Worm (Caenorhabditis elegans) whole organism, young adult: Measurements from ENCODE around the gene F15B9.8.

Experiments used
- B0019.2 ChIP-seq: fragments of 200-800 bp; sonication (Bioruptor generic); conservative IDR thresholded peaks from 2 replicates; pipeline ENCODE4 v1.3.6; 2022; ENCODE audit warnings: missing genetic modification reagents, missing genetic modification characterization, missing compliant biosample characterization
- B0336.3 ChIP-seq: fragments of 200-800 bp; sonication (Bioruptor generic); IDR thresholded peaks from 2 replicates; pipeline ENCODE4 v1.3.6; 2022; ENCODE audit warnings: missing genetic modification characterization, missing compliant biosample characterization
- F10E7.11 ChIP-seq: sonication (generic microtip); optimal IDR thresholded peaks from 2 replicates; lab custom pipeline; 2017; ENCODE audit warnings: mild to moderate bottlenecking, missing genetic modification characterization, moderate library complexity, missing compliant biosample characterization
- F23B12.7 ChIP-seq: sonication (generic microtip); optimal IDR thresholded peaks from 2 replicates; lab custom pipeline; 2017; ENCODE audit warnings: missing genetic modification characterization, mild to moderate bottlenecking, missing compliant biosample characterization, antibody characterized with exemption, moderate library complexity; ENCODE audit not compliant: insufficient read depth
- F37B4.10 ChIP-seq: fragments of 200-800 bp; sonication (Bioruptor generic); IDR thresholded peaks from 2 replicates; pipeline ENCODE4 v1.3.6; 2022; ENCODE audit warnings: missing genetic modification characterization, missing compliant biosample characterization
- F52B5.7 ChIP-seq: sonication (generic microtip); optimal IDR thresholded peaks from 2 replicates; lab custom pipeline; 2016; ENCODE audit warnings: mild to moderate bottlenecking, missing genetic modification characterization, missing compliant biosample characterization
- K12H6.12 ChIP-seq: fragments of 200-800 bp; sonication (Bioruptor generic); optimal IDR thresholded peaks from 2 replicates; lab custom pipeline; 2018; ENCODE audit warnings: mild to moderate bottlenecking, missing genetic modification characterization, missing compliant biosample characterization
- Y53G8AR.9 ChIP-seq: fragments of 200-800 bp; sonication (Bioruptor generic); conservative IDR thresholded peaks from 2 replicates; pipeline ENCODE4 v1.3.6; 2022; ENCODE audit warnings: missing genetic modification reagents, missing genetic modification characterization, missing compliant biosample characterization
- Y79H2A.3 ChIP-seq: fragments of 200-800 bp; sonication (Bioruptor generic); conservative IDR thresholded peaks from 2 replicates; pipeline ENCODE4 v1.3.6; 2022; ENCODE audit warnings: missing genetic modification reagents, missing genetic modification characterization, missing compliant biosample characterization
- athp-1 ChIP-seq: sonication (generic microtip); optimal IDR thresholded peaks from 2 replicates; lab custom pipeline; 2017; ENCODE audit warnings: mild to moderate bottlenecking, missing genetic modification characterization, missing compliant biosample characterization
- attf-5 ChIP-seq: fragments of 200-800 bp; sonication (Bioruptor generic); optimal IDR thresholded peaks from 2 replicates; lab custom pipeline; 2018; ENCODE audit warnings: mild to moderate bottlenecking, missing genetic modification characterization, missing compliant biosample characterization
- bed-1 ChIP-seq: fragments of 200-800 bp; sonication (Bioruptor generic); IDR thresholded peaks from 2 replicates; pipeline ENCODE4 v1.3.6; 2022; ENCODE audit warnings: missing genetic modification reagents, missing genetic modification characterization, missing compliant biosample characterization
- bed-2 ChIP-seq: fragments of 200-800 bp; sonication (Bioruptor generic); IDR thresholded peaks from 2 replicates; pipeline ENCODE4 v1.3.6; 2022; ENCODE audit warnings: missing genetic modification reagents, missing genetic modification characterization, missing compliant biosample characterization
- ccch-3 ChIP-seq: fragments of 200-800 bp; sonication (Bioruptor generic); optimal IDR thresholded peaks from 2 replicates; lab custom pipeline; 2018; ENCODE audit warnings: mild to moderate bottlenecking, missing genetic modification characterization, missing compliant biosample characterization
- cebp-1 ChIP-seq, 2 experiments: fragments of 200-800 bp in 1 of 2; sonication (Bioruptor generic) in 1 of 2; sonication (generic microtip) in 1 of 2; IDR thresholded peaks in 1 of 2; optimal IDR thresholded peaks in 1 of 2; 2 replicates each; pipeline versions ENCODE4 v1.3.6 to Lab custom; 2017 to 2022; ENCODE audit warnings: missing compliant biosample characterization in 2 of 2, missing genetic modification characterization in 2 of 2, mild to moderate bottlenecking in 1 of 2, missing genetic modification reagents in 1 of 2, moderate library complexity in 1 of 2
- cebp-2 ChIP-seq: fragments of 200-800 bp; sonication (Bioruptor generic); IDR thresholded peaks from 2 replicates; pipeline ENCODE4 v1.3.6; 2022; ENCODE audit warnings: missing genetic modification characterization, missing compliant biosample characterization
- ceh-58 ChIP-seq: fragments of 200-800 bp; sonication (Bioruptor generic); IDR thresholded peaks from 2 replicates; pipeline ENCODE4 v1.3.6; 2022; ENCODE audit warnings: missing genetic modification characterization, missing compliant biosample characterization
- dox-1 ChIP-seq: fragments of 200-800 bp; sonication (Bioruptor generic); IDR thresholded peaks from 2 replicates; pipeline ENCODE4 v1.3.6; 2022; ENCODE audit warnings: missing genetic modification reagents, missing genetic modification characterization, missing compliant biosample characterization
- dpl-1 ChIP-seq: fragments of 150-350 bp; optimal IDR thresholded peaks from 2 replicates; lab custom pipeline; 2014; ENCODE audit warnings: missing biosample characterization, missing genetic modification reagents, missing genetic modification characterization
- egl-44 ChIP-seq: fragments of 200-800 bp; sonication (Bioruptor generic); IDR thresholded peaks from 2 replicates; pipeline ENCODE4 v1.3.6; 2022; ENCODE audit warnings: missing genetic modification reagents, missing genetic modification characterization, missing compliant biosample characterization
- ets-4 ChIP-seq: fragments of 200-800 bp; sonication (Bioruptor generic); optimal IDR thresholded peaks from 2 replicates; lab custom pipeline; 2018; ENCODE audit warnings: mild to moderate bottlenecking, missing genetic modification characterization, missing compliant biosample characterization
- fkh-3 ChIP-seq: sonication (generic microtip); optimal IDR thresholded peaks from 2 replicates; lab custom pipeline; 2016; ENCODE audit warnings: mild to moderate bottlenecking, missing genetic modification characterization, missing compliant biosample characterization
- gei-17 ChIP-seq: fragments of 200-800 bp; sonication (Bioruptor generic); optimal IDR thresholded peaks from 2 replicates; lab custom pipeline; 2018; ENCODE audit warnings: mild to moderate bottlenecking, missing genetic modification characterization, missing compliant biosample characterization
- hmg-20 ChIP-seq: fragments of 200-800 bp; sonication (Bioruptor generic); IDR thresholded peaks from 2 replicates; pipeline ENCODE4 v1.3.6; 2022; ENCODE audit warnings: missing genetic modification reagents, missing genetic modification characterization, missing compliant biosample characterization
- hsf-1 ChIP-seq: fragments of 200-800 bp; sonication (Bioruptor generic); IDR thresholded peaks from 2 replicates; pipeline ENCODE4 v1.3.6; 2022; ENCODE audit warnings: missing genetic modification reagents, missing genetic modification characterization, missing compliant biosample characterization
- let-607 ChIP-seq, 2 experiments: fragments of 200-800 bp in 1 of 2; sonication (Bioruptor generic) in 1 of 2; sonication (generic microtip) in 1 of 2; optimal IDR thresholded peaks; 2 replicates each; lab custom pipeline; 2016 to 2018; ENCODE audit warnings: mild to moderate bottlenecking in 2 of 2, missing compliant biosample characterization in 2 of 2, missing genetic modification characterization in 2 of 2, moderate library complexity in 2 of 2, missing genotype in 1 of 2
- lir-1 ChIP-seq: fragments of 200-800 bp; sonication (Bioruptor generic); conservative IDR thresholded peaks from 2 replicates; pipeline ENCODE4 v1.3.6; 2022; ENCODE audit warnings: missing genetic modification reagents, missing genetic modification characterization, missing compliant biosample characterization
- nfya-1 ChIP-seq: sonication (generic microtip); optimal IDR thresholded peaks from 2 replicates; lab custom pipeline; 2017; ENCODE audit warnings: antibody characterized with exemption, missing compliant biosample characterization, missing genetic modification characterization, borderline replicate concordance; ENCODE audit not compliant: insufficient read depth
- nhr-120 ChIP-seq: fragments of 200-800 bp; sonication (Bioruptor generic); IDR thresholded peaks from 2 replicates; pipeline ENCODE4 v1.3.6; 2022; ENCODE audit warnings: missing genetic modification characterization, missing compliant biosample characterization
- nhr-179 ChIP-seq: sonication (generic microtip); optimal IDR thresholded peaks from 2 replicates; lab custom pipeline; 2016; ENCODE audit warnings: mild to moderate bottlenecking, missing genetic modification characterization, missing compliant biosample characterization
- nhr-80 ChIP-seq: sonication (generic microtip); optimal IDR thresholded peaks from 2 replicates; lab custom pipeline; 2016; ENCODE audit warnings: missing genetic modification characterization, missing compliant biosample characterization
- nhr-90 ChIP-seq: sonication (generic microtip); optimal IDR thresholded peaks from 2 replicates; lab custom pipeline; 2016; ENCODE audit warnings: missing genotype, mild to moderate bottlenecking, missing genetic modification characterization, missing compliant biosample characterization
- pha-4 ChIP-seq: fragments of 150-350 bp; sonication (generic microtip); optimal IDR thresholded peaks from 2 replicates; lab custom pipeline; 2014; ENCODE audit warnings: missing biosample characterization, missing genetic modification reagents, missing genetic modification characterization
- rcor-1 ChIP-seq: fragments of 200-800 bp; sonication (Bioruptor generic); IDR thresholded peaks from 2 replicates; pipeline ENCODE4 v1.3.6; 2022; ENCODE audit warnings: missing genetic modification reagents, missing genetic modification characterization, missing compliant biosample characterization
- rec-8 ChIP-seq, 2 experiments: sonication (generic microtip); optimal IDR thresholded peaks; 2 replicates each; lab custom pipeline; 2016; ENCODE audit warnings: mild to moderate bottlenecking in 2 of 2, missing genetic modification characterization in 2 of 2, missing genetic modification reagents in 2 of 2, missing genotype in 2 of 2, missing biosample characterization in 1 of 2, missing compliant biosample characterization in 1 of 2, moderate library complexity in 1 of 2
- sea-2 ChIP-seq: fragments of 200-800 bp; sonication (Bioruptor generic); IDR thresholded peaks from 2 replicates; pipeline ENCODE4 v1.3.6; 2022; ENCODE audit warnings: missing genetic modification characterization, missing compliant biosample characterization
- snpc-1.1 ChIP-seq: sonication (generic microtip); optimal IDR thresholded peaks from 2 replicates; lab custom pipeline; 2017; ENCODE audit warnings: missing genetic modification characterization, mild to moderate bottlenecking, missing compliant biosample characterization, antibody characterized with exemption, moderate library complexity, missing genotype, missing genetic modification reagents; ENCODE audit not compliant: insufficient read depth
- snpc-1.3 ChIP-seq: sonication (generic microtip); optimal IDR thresholded peaks from 2 replicates; lab custom pipeline; 2017; ENCODE audit warnings: missing genetic modification characterization, mild to moderate bottlenecking, missing compliant biosample characterization, antibody characterized with exemption, moderate library complexity, missing genotype, missing genetic modification reagents; ENCODE audit not compliant: insufficient read depth
- snpc-4 ChIP-seq, 5 experiments: fragments of 150-350 bp in 1 of 5; sonication (generic microtip) in 4 of 5; optimal IDR thresholded peaks; 2 replicates each; lab custom pipeline; 2014 to 2018; ENCODE audit warnings: missing genetic modification characterization in 5 of 5, missing biosample characterization in 3 of 5, antibody characterized with exemption in 2 of 5, mild to moderate bottlenecking in 2 of 5, missing compliant biosample characterization in 2 of 5, missing genotype in 2 of 5, moderate library complexity in 2 of 5, missing genetic modification reagents in 1 of 5
- tbp1 ChIP-seq: fragments of 200-800 bp; sonication (Bioruptor generic); optimal IDR thresholded peaks from 2 replicates; lab custom pipeline; 2018; ENCODE audit warnings: mild to moderate bottlenecking, missing genetic modification characterization, missing compliant biosample characterization
- unc-62 ChIP-seq: fragments of 150-350 bp; optimal IDR thresholded peaks from 2 replicates; lab custom pipeline; 2014; ENCODE audit warnings: missing biosample characterization, missing genetic modification reagents, missing genetic modification characterization
- ztf-18 ChIP-seq: sonication (generic microtip); optimal IDR thresholded peaks from 2 replicates; lab custom pipeline; 2016; ENCODE audit warnings: missing genotype, mild to moderate bottlenecking, missing genetic modification characterization, missing compliant biosample characterization
- ztf-26 ChIP-seq: sonication (generic microtip); optimal IDR thresholded peaks from 2 replicates; lab custom pipeline; 2017; ENCODE audit warnings: missing genetic modification characterization, missing compliant biosample characterization
- ztf-3 ChIP-seq: fragments of 200-800 bp; sonication (Bioruptor generic); optimal IDR thresholded peaks from 2 replicates; lab custom pipeline; 2018; ENCODE audit warnings: mild to moderate bottlenecking, missing genetic modification characterization, missing compliant biosample characterization

F15B9.8 gene

DNA sequence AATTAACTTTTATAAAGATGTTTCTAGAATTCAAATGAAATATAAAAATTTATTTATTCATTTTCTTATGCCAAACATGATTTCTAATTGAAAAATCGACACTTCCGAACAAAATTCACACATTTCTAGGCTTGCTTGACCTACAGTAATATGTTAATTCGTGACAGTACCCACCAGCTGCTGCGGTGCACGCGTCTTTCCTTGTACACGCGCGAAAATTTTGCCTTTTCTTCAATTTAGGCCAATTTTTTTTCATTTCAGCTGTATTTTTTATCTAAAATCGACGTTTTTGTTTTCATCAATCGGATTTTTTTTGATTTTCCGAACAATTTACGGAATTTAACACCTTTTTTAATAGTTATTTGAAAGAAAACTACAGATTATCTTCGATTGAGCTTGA, 11.7 kb downstream of the F15B9.8 start (continued):
- TF ChIP-seq rec-8 (tag; optimal IDR thresholded peaks at IDR 0.05; lab: Kevin White, UChicago) (no peak), dpl-1 (peak; percentile 91), F23B12.7 (tag; lab: Kevin White, UChicago) (no peak), bed-1 (GFP tag; lab: Robert Waterston, UW) (no peak), sea-2 (GFP tag; lab: Robert Waterston, UW) (no peak), Y79H2A.3 (GFP tag; lab: Robert Waterston, UW) (no peak), cebp-2 (GFP tag; lab: Robert Waterston, UW) (no peak), B0336.3 (GFP tag; lab: Robert Waterston, UW) (no peak), ccch-3 (no peak), snpc-4 (GFP tag; optimal IDR thresholded peaks at IDR 0.05; lab: Kevin White, UChicago) (no peak), snpc-4 (tag; optimal IDR thresholded peaks at IDR 0.05; lab: Kevin White, UChicago) (peak in 1 of 4 experiments; percentile 55), nhr-90 (no peak), rcor-1 (peak; percentile 54; the same call in 1 of the 2 replicates), F52B5.7 (tag; lab: Kevin White, UChicago) (no peak), B0019.2 (GFP tag; lab: Robert Waterston, UW) (peak; percentile 66)

- TF ChIP-seq tbp1 (GFP tag; lab: Kevin White, UChicago) (no peak), ets-4 (GFP tag; lab: Kevin White, UChicago) (no peak), cebp-1 (GFP tag; IDR thresholded peaks at IDR 0.05; lab: Robert Waterston, UW) (peak; percentile 65; the same call in 1 of the 2 replicates), cebp-1 (tag; optimal IDR thresholded peaks at IDR 0.05; lab: Kevin White, UChicago) (no peak), dox-1 (GFP tag; lab: Robert Waterston, UW) (no peak), ceh-58 (GFP tag; lab: Robert Waterston, UW) (no peak), bed-2 (GFP tag; lab: Robert Waterston, UW) (no peak), unc-62 (peak; percentile 40), pha-4 (tag; lab: Kevin White, UChicago) (no peak), F37B4.10 (GFP tag; lab: Robert Waterston, UW) (no peak), K12H6.12 (tag; lab: Kevin White, UChicago) (no peak), F10E7.11 (tag; lab: Kevin White, UChicago) (no peak), ztf-3 (GFP tag; lab: Kevin White, UChicago) (no peak), snpc-1.1 (tag; lab: Kevin White, UChicago) (no peak), nhr-80 (tag; lab: Kevin White, UChicago) (peak; percentile 71), attf-5 (GFP tag; lab: Kevin White, UChicago) (no peak), fkh-3 (tag; lab: Kevin White, UChicago) (no peak), hsf-1 (GFP tag; lab: Robert Waterston, UW) (no peak), ztf-26 (tag; lab: Kevin White, UChicago) (no peak)
Measured at ce11 chrV:13002070-13002469, 13.7 kb downstream of the F15B9.8 start, which contains the start of gene inft-2. inft-2 (plus strand) TSS chrV:13002317.

ce11 chrV:13003378-13003777, 15.0 kb downstream of the F15B9.8 start:
- peak; percentile 71 for TF ChIP-seq fkh-3 (tag; lab: Kevin White, UChicago)
- no peak for TF ChIP-seq nfya-1
- TF ChIP-seq nhr-80 (tag; lab: Kevin White, UChicago) = peak; percentile 43
- TF ChIP-seq nhr-179 (tag; lab: Kevin White, UChicago) = peak; percentile 0
- TF ChIP-seq let-607 (tag; optimal IDR thresholded peaks at IDR 0.05; lab: Kevin White, UChicago) = peak; percentile 10 to 55
- no peak; the same call in 1 of the 2 replicates for TF ChIP-seq hmg-20 (GFP tag; lab: Robert Waterston, UW)
- TF ChIP-seq lir-1 (GFP tag; lab: Robert Waterston, UW) = 0 out of 2 replicates have a peak, but pooled peaks have one; percentile 42
- no peak for TF ChIP-seq gei-17
- TF ChIP-seq nhr-120 (GFP tag; lab: Robert Waterston, UW) = no peak
- TF ChIP-seq ztf-18 = peak; percentile 62
- peak; percentile 29; the same call in 1 of the 2 replicates for TF ChIP-seq Y53G8AR.9 (GFP tag; lab: Robert Waterston, UW)
- peak; percentile 84; the same call in 1 of the 2 replicates for TF ChIP-seq egl-44 (GFP tag; lab: Robert Waterston, UW)
- peak; percentile 50 for TF ChIP-seq athp-1 (tag; lab: Kevin White, UChicago)
- peak; percentile 85 for TF ChIP-seq snpc-1.3
- TF ChIP-seq unc-62 = no peak
